Worm (Caenorhabditis elegans): ENCODE measurements around the gene C11D2.3.

The C11D2.3 gene

DNA sequence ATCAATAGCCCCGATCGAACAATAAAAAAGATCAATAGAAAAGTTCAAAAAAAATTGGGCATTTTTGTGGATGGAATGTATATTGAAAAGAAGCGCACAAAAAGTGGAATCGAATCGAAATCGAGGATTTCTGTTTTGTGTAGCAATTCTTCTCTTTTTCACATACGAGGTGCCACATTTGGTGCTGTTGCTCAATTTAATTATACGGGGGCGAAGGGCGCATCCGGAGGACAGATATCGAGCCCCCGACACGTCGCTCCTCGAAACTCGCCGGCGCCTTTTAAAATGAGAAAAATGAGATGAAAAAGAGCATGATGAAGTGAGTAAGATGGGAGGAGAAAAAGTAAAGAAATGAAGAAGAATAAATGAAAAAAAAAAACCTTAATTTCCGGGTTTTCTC is 25.8 kb downstream of the C11D2.3 start:
- no peak for TF ChIP-seq ceh-36 (tag; optimal IDR thresholded peaks at IDR 0.05)

DNA sequence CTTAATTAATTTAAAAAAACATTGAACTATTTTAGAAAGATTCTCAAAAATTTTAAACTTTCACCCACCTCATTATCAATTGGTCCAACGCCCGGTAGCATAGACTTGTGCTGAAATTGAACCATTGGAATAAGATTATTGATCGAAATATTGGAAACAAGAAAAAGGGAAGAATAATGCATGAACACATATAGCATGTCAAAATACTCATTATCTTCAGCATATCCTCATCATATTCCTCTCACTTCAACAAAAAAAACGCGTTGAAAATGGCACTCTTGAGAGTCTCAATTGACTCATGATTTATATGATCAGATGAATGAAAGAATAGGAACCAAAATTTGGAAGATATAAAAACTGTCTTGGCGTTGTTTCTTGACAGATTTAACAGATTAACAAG is 32.1 kb downstream of the C11D2.3 start, which contains the start of gene unc-77:
unc-77 (minus strand) TSS at position 101 of the 400 bp plus-strand sequence.
- TF ChIP-seq tra-4 (tag; optimal IDR thresholded peaks at IDR 0.05) (no peak), ceh-13 (GFP tag; optimal IDR thresholded peaks at IDR 0.05) (no peak), sea-1 (GFP tag; conservative IDR thresholded peaks at IDR 0.05) (no peak), tbx-37 (GFP tag; conservative IDR thresholded peaks at IDR 0.05) (no peak), B0310.2 (tag; optimal IDR thresholded peaks at IDR 0.05) (no peak), tbx-11 (GFP tag; IDR thresholded peaks at IDR 0.05) (no peak), hmg-4 (GFP tag; optimal IDR thresholded peaks at IDR 0.05) (no peak), ceh-36 (tag; optimal IDR thresholded peaks at IDR 0.05) (no peak), hnd-1 (tag; optimal IDR thresholded peaks at IDR 0.05) (no peak), pes-1 (GFP tag; IDR thresholded peaks at IDR 0.05) (no peak), flt-1 (GFP tag; IDR thresholded peaks at IDR 0.05) (no peak), ets-7 (tag; optimal IDR thresholded peaks at IDR 0.05) (no peak), ama-1 (optimal IDR thresholded peaks at IDR 0.05) (no peak), scrt-1 (GFP tag; IDR thresholded peaks at IDR 0.05) (no peak)

DNA sequence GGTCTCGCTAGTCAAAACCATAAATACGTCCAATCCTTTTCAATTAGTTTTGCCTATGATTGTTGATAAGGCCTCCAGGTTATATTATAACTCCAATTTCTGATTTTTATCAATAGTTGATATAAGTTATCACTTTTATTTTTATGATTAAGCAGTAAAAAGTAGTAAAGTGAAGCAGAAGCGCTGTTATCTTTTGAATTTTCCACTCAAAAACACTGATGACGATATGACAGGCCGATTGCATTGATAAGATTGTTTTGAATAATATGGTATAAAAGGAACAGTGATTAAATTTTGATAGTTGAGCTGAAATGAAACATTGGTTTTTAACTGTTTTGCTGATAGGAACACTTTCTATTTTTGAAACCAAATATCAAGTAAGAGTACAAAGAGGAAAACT is 34.0 kb downstream of the C11D2.3 start, which contains the start of gene asp-9:
asp-9 (plus strand) TSS at position 312 of the 400 bp plus-strand sequence.
- TF ChIP-seq tra-4 (tag; optimal IDR thresholded peaks at IDR 0.05) (no peak), tbx-37 (GFP tag; conservative IDR thresholded peaks at IDR 0.05) (no peak), hnd-1 (tag; optimal IDR thresholded peaks at IDR 0.05) (no peak), tbx-11 (GFP tag; IDR thresholded peaks at IDR 0.05) (no peak), aly-1 (tag; optimal IDR thresholded peaks at IDR 0.05) (no peak), hmbx-1 (tag; optimal IDR thresholded peaks at IDR 0.05) (no peak), B0310.2 (tag; optimal IDR thresholded peaks at IDR 0.05) (no peak), scrt-1 (GFP tag; IDR thresholded peaks at IDR 0.05) (no peak)

DNA sequence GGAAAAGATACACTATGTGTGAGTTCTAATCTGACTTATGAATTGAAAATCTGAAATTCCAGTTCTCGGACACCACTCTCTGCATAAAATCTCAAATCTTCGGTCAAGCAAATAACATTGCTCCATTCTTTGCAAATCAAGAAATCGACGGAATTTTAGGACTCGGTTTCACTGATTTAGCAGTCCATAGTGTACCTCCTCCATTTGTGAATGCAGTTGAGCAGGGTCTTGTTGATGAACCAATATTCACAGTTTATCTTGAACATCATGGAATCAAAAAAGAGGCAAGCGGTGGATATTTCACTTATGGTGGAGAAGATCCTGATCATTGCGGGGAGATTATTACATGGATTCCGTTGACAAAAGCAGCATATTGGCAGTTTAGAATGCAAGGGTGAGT is 35.5 kb downstream of the C11D2.3 start:
- TF ChIP-seq ama-1 (optimal IDR thresholded peaks at IDR 0.05) (no peak), tbx-37 (GFP tag; conservative IDR thresholded peaks at IDR 0.05) (no peak), ceh-13 (GFP tag; optimal IDR thresholded peaks at IDR 0.05) (no peak), scrt-1 (GFP tag; IDR thresholded peaks at IDR 0.05) (no peak), hmbx-1 (tag; optimal IDR thresholded peaks at IDR 0.05) (no peak), tbx-11 (GFP tag; IDR thresholded peaks at IDR 0.05) (no peak), F13C5.2 (tag; optimal IDR thresholded peaks at IDR 0.05) (no peak), tra-4 (tag; optimal IDR thresholded peaks at IDR 0.05) (no peak), hmg-4 (GFP tag; optimal IDR thresholded peaks at IDR 0.05) (no peak), ceh-36 (tag; optimal IDR thresholded peaks at IDR 0.05) (no peak), B0310.2 (tag; optimal IDR thresholded peaks at IDR 0.05) (no peak), flt-1 (GFP tag; IDR thresholded peaks at IDR 0.05) (no peak), ets-7 (tag; optimal IDR thresholded peaks at IDR 0.05) (no peak), sea-1 (GFP tag; conservative IDR thresholded peaks at IDR 0.05) (no peak), pes-1 (GFP tag; IDR thresholded peaks at IDR 0.05) (no peak)

DNA sequence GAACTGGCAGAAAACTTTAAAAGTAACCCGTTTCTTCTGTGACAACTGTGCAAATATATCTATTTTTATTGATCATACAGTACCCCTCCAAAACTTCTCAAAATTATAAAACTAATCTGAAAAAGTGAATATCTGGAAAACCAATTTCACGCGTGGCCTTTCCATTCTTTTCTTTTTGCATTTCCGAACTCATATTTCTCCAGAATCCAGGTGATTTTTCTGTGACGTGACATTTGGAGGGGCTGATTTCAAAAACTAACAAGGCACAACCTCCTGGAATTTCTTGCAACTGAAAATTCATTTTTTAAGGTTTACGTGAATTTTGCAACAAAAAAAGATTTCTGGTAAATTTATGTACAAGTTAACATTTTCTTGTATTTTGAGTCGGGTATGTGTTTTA is 48.6 kb downstream of the C11D2.3 start:
- TF ChIP-seq hmbx-1 (tag; optimal IDR thresholded peaks at IDR 0.05) (no peak), hnd-1 (tag; optimal IDR thresholded peaks at IDR 0.05) (no peak), tbx-11 (GFP tag; IDR thresholded peaks at IDR 0.05) (no peak), ceh-13 (GFP tag; optimal IDR thresholded peaks at IDR 0.05) (no peak), pes-1 (GFP tag; IDR thresholded peaks at IDR 0.05) (no peak), ceh-36 (tag; optimal IDR thresholded peaks at IDR 0.05) (no peak), ets-7 (tag; optimal IDR thresholded peaks at IDR 0.05) (no peak), tbx-37 (GFP tag; conservative IDR thresholded peaks at IDR 0.05) (no peak), flt-1 (GFP tag; IDR thresholded peaks at IDR 0.05) (no peak), ama-1 (optimal IDR thresholded peaks at IDR 0.05) (no peak), sea-1 (GFP tag; conservative IDR thresholded peaks at IDR 0.05) (no peak), hmg-4 (GFP tag; optimal IDR thresholded peaks at IDR 0.05) (no peak), aly-1 (tag; optimal IDR thresholded peaks at IDR 0.05) (no peak), B0310.2 (tag; optimal IDR thresholded peaks at IDR 0.05) (no peak), tra-4 (tag; optimal IDR thresholded peaks at IDR 0.05) (no peak), scrt-1 (GFP tag; IDR thresholded peaks at IDR 0.05) (no peak), F13C5.2 (tag; optimal IDR thresholded peaks at IDR 0.05) (no peak)

DNA sequence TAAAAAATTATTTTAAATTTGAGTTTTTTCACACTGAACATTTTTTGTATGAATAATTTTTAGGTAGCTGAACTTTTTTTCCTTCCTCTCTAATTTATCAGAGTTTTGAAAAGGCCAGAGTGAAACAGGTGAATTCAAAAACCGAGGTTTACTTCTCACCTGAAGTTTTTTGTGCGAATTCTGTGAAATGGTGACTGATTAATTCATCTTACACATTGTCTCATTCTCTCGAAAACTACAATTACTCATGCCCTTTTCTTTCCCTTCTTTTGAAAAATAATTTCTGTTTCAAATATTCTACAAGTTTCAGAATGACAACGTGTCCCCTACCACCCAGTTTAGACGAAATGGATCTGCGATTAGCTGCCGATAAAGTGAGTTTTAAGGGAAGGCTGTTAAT is 50.2 kb downstream of the C11D2.3 start, which contains the start of gene tkr-2:
tkr-2 (plus strand) TSS at position 301 of the 400 bp plus-strand sequence.
- TF ChIP-seq B0310.2 (tag; optimal IDR thresholded peaks at IDR 0.05) (no peak), ets-7 (tag; optimal IDR thresholded peaks at IDR 0.05) (no peak), pes-1 (GFP tag; IDR thresholded peaks at IDR 0.05) (no peak), aly-1 (tag; optimal IDR thresholded peaks at IDR 0.05) (no peak), ceh-36 (tag; optimal IDR thresholded peaks at IDR 0.05) (no peak), tbx-37 (GFP tag; conservative IDR thresholded peaks at IDR 0.05) (no peak), flt-1 (GFP tag; IDR thresholded peaks at IDR 0.05) (no peak), sea-1 (GFP tag; conservative IDR thresholded peaks at IDR 0.05) (no peak)
